Fruit fly (Drosophila melanogaster) ovary, adult (tissue): ENCODE measurements around the gene Myt1.

Experiments
- CG17801 ChIP-seq: fragments of 200-800 bp; optimal IDR thresholded peaks from 2 replicates; lab custom pipeline; 2019; ENCODE audit warnings: missing biosample characterization, mild to moderate bottlenecking, missing genetic modification characterization, moderate library complexity; ENCODE audit not compliant: partially characterized antibody

The Myt1 gene

dm6 chr3L:5779476-5780401, at the start of gene Myt1, which contains the start of the genes PGRP-LD and Pmi:
TSS of gene Myt1 (minus strand) at chr3L:5779591.
TSS of gene PGRP-LD (plus strand) at chr3L:5780051.
TSS of gene Pmi (plus strand) at chr3L:5780051.
- no peak for TF ChIP-seq CG17801 (GFP tag; lab: Kevin White, UChicago)

DNA sequence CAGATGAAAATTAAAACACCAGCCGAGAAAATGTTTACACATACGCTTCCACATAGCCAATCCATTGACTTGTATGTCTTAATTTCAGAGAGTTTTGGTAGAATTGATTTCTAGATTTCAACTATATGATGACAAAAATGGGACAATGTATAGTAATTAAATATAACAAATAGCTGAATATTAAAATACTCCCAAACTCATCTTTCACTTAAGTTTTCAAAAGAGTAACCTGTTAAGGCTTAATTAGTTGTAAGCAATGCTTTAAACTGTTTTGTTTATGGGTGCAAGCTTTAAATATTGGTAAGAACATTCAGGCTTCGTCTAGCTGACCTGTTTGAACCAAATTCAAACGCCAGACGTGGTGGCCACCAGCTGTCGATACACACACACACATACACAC, 49.3 kb upstream of the Myt1 start:
- no peak for TF ChIP-seq CG17801 (GFP tag; lab: Kevin White, UChicago)

DNA sequence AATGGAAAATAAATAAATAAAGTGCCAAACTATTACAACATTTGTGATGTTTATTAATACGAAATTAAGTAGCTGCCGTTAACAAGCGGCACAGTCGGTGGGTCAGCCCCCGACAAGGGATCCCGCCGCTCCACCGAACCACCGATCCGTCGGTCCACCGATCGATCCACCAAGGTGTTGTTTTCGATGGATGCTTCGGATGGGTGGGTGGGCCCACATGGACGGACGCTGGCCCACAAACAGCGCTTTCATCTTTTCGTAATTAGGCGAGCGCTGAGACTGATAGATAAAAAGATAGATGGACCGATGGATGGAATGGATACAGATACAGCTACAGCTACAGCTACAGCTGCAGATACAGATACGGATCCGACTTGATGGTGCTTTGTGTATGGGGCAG, 48.9 kb upstream of the Myt1 start:
- no peak for TF ChIP-seq CG17801 (GFP tag; lab: Kevin White, UChicago)

dm6 chr3L:5825483-5825882, 46.1 kb upstream of the Myt1 start:
- TF ChIP-seq CG17801 (GFP tag; lab: Kevin White, UChicago): no peak

- no peak for TF ChIP-seq CG17801 (GFP tag; lab: Kevin White, UChicago)
Observed at dm6 chr3L:5823763-5824445, 44.5 kb upstream of the Myt1 start.

DNA sequence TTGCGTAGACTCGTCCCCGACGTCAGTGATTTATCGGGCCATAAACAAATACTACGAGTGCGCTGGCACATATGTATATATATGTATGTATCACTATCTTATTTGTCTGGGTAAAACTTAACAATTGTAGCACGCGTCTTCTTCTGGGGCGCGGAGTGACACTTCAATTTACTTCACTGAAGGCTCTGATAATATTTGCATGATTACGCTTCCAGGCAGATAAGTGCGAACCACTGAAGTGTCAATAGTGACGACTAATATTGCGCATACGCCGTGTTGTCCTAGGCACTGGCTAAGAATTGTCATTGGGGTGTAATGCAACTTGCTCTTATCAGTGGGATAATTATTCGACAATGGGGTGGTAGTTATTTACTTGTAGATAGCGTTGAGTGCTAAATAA, 42.1 kb upstream of the Myt1 start:
- TF ChIP-seq CG17801 (GFP tag; lab: Kevin White, UChicago): no peak

- no peak for TF ChIP-seq CG17801 (GFP tag; lab: Kevin White, UChicago)
Observed at dm6 chr3L:5820793-5821192, 41.4 kb upstream of the Myt1 start.

dm6 chr3L:5820039-5820438, 40.6 kb upstream of the Myt1 start:
- no peak for TF ChIP-seq CG17801 (GFP tag; lab: Kevin White, UChicago)

- no peak for TF ChIP-seq CG17801 (GFP tag; lab: Kevin White, UChicago)
Observed at dm6 chr3L:5819310-5819709, 39.9 kb upstream of the Myt1 start.

DNA sequence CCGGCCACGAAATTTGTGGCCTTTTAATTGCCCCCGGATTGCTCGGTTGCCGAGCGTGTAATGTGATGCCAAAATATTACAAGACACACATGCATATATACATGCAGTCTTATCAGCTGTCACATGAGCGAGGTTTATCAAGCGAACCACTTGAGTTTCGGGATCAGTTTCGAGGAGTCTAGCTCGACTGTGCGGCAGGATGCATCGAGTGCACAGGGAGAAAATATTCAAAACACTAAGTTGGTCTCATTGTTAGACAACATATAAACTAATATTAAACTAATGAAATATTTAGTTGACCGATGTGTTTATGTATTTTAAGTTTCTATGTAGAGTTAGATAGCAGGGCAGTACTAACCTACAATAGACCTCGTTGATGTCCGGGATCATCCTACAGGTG, 37.8 kb upstream of the Myt1 start:
- no peak for TF ChIP-seq CG17801 (GFP tag; lab: Kevin White, UChicago)

DNA sequence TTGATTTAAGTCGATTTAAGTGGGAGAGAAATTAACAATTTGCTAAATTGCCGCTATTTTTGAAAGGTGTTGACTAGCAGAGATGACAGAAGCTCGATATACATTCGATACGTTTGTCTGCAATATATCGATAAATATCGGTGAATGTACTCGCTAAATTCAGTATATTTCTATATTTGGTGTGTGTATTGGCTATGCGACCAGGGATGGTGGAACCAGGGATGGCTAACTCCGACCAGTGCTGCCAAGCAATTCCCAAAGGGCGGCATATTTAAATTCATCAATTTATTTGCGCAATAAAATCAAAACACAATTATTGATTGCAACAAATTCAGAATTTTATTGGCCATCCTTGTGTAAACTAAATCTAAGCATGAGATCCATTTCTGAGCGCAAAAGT, 33.6 kb upstream of the Myt1 start, which contains the start of gene mad2:
mad2 (minus strand) TSS at position 78 of the 400 bp plus-strand sequence.
- TF ChIP-seq CG17801 (GFP tag; lab: Kevin White, UChicago): no peak

DNA sequence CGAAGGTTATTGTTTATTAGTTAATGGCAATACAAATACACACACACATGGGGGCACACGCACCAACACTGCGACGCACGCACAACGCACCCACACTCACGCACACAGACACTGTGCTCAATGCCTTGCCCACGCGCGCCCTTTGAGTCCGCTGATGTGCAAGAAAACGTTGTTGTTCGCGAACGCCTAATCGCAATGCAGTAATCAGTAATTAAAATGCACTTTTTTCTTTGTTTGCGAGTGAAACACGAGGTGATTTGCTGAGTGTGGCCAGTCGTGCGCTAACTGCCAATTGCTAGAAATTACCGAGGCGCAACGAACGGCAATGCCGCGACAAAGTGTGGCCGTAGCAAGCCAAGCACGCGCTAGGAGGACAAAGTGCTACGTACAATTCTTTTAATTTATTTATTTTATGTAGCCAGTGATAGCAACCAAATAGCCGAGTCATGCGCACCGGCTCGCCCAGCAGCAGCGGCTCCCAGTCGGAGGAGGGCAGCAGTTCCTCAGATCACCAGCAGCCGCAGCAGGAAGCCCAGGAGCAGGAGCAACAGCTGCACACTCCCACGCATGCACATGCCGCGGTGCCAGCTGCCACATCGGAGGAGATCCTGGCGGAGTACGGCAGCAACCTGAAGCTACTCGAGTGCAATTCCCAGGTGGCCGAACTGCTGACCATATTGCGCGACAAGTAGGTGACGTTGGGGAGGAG, 31.4 kb upstream of the Myt1 start, which contains the start of the genes S6k and kri:
S6k (minus strand) TSS at position 299 of the 709 bp plus-strand sequence.
kri (plus strand) TSS at position 341 of the 709 bp plus-strand sequence.
- peak; percentile 67 for TF ChIP-seq CG17801 (GFP tag; lab: Kevin White, UChicago)

dm6 chr3L:5809642-5810279, 30.4 kb upstream of the Myt1 start:
- TF ChIP-seq CG17801 (GFP tag; lab: Kevin White, UChicago): no peak

DNA sequence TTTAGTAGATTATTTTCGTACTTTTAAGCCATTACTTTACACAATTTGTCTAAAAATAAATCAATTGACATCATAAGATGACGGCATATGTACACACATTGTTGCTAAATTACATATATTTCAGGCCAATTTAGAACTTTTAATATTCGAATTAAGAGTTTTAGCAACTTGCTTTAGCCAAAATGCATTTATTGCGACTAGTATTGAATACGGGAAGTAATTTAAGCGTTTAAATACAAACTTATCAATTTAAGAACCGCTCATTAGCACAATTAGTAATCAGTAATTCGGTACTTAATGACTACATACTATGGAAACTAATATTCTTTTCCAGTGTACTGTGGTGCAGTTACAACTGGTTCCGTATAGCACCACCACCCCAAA, 29.8 kb upstream of the Myt1 start:
- no peak for TF ChIP-seq CG17801 (GFP tag; lab: Kevin White, UChicago)
